Fruit fly (Drosophila melanogaster) whole organism: Measurements from ENCODE around the gene Lasp.

Source experiments
- EcR ChIP-seq, 2 experiments: fragments of >200 bp; optimal IDR thresholded peaks; 2 replicates each; lab custom pipeline; 2017; ENCODE audit warnings: missing biosample characterization in 2 of 2, missing genetic modification characterization in 2 of 2, missing genetic modification reagents in 2 of 2
- pan ChIP-seq: fragments of >200 bp; optimal IDR thresholded peaks from 2 replicates; lab custom pipeline; 2017
- usp ChIP-seq: fragments of >200 bp; optimal IDR thresholded peaks from 2 replicates; lab custom pipeline; 2017; ENCODE audit warnings: missing biosample characterization, missing genetic modification characterization, mixed read lengths

- TF ChIP-seq pan (lab: Kevin White, UChicago) (no peak), usp (GFP tag; lab: Kevin White, UChicago) (no peak), EcR (GFP tag; optimal IDR thresholded peaks at IDR 0.05; lab: Kevin White, UChicago) (no peak)
Observed at dm6 chr3L:16708738-16709350, 2.6 kb downstream of the Lasp start.
